Worm (Caenorhabditis elegans) whole organism, early embryonic: Measurements from ENCODE around the gene polg-1.
"Not testable (repeated sequence)": the region's sequence is repeated elsewhere in the genome, so short reads cannot be mapped to it uniquely, and the experiment has no call there.

Source experiments
- B0310.2 ChIP-seq: sonication (generic microtip); optimal IDR thresholded peaks from 2 replicates; lab custom pipeline; 2016; ENCODE audit warnings: mild to moderate bottlenecking, missing genetic modification characterization, missing compliant biosample characterization
- F13C5.2 ChIP-seq: sonication (generic microtip); optimal IDR thresholded peaks from 2 replicates; lab custom pipeline; 2017; ENCODE audit warnings: mild to moderate bottlenecking, missing genetic modification characterization, inconsistent platforms, missing compliant biosample characterization
- aly-1 ChIP-seq: sonication (generic microtip); optimal IDR thresholded peaks from 2 replicates; lab custom pipeline; 2016; ENCODE audit warnings: missing genetic modification characterization, missing compliant biosample characterization
- ama-1 ChIP-seq: fragments of 150-350 bp; optimal IDR thresholded peaks from 2 replicates; lab custom pipeline; 2014
- ceh-13 ChIP-seq: fragments of 200-800 bp; sonication (Bioruptor generic); optimal IDR thresholded peaks from 2 replicates; lab custom pipeline; 2018; ENCODE audit warnings: mild to moderate bottlenecking, missing genetic modification characterization, missing compliant biosample characterization
- ceh-36 ChIP-seq: sonication (generic microtip); optimal IDR thresholded peaks from 2 replicates; lab custom pipeline; 2016; ENCODE audit warnings: missing genetic modification characterization, inconsistent platforms, missing compliant biosample characterization
- ets-7 ChIP-seq: sonication (generic microtip); optimal IDR thresholded peaks from 2 replicates; lab custom pipeline; 2016; ENCODE audit warnings: missing genotype, missing genetic modification characterization, missing compliant biosample characterization
- flt-1 ChIP-seq: fragments of 200-800 bp; sonication (Bioruptor generic); IDR thresholded peaks from 2 replicates; pipeline ENCODE4 v1.3.6; 2022; ENCODE audit warnings: missing genetic modification characterization, missing compliant biosample characterization
- hmbx-1 ChIP-seq: sonication (generic microtip); optimal IDR thresholded peaks from 2 replicates; lab custom pipeline; 2016; ENCODE audit warnings: mild to moderate bottlenecking, missing genetic modification characterization, missing compliant biosample characterization
- hmg-4 ChIP-seq: fragments of 200-800 bp; sonication (Bioruptor generic); optimal IDR thresholded peaks from 2 replicates; lab custom pipeline; 2018; ENCODE audit warnings: mild to moderate bottlenecking, missing genetic modification characterization, missing compliant biosample characterization
- hnd-1 ChIP-seq: sonication (generic microtip); optimal IDR thresholded peaks from 2 replicates; lab custom pipeline; 2016; ENCODE audit warnings: missing genetic modification characterization, missing compliant biosample characterization
- pes-1 ChIP-seq: fragments of 200-800 bp; sonication (Bioruptor generic); IDR thresholded peaks from 2 replicates; pipeline ENCODE4 v1.3.6; 2022; ENCODE audit warnings: missing genetic modification reagents, missing genetic modification characterization, missing compliant biosample characterization
- scrt-1 ChIP-seq: fragments of 200-800 bp; sonication (Bioruptor generic); IDR thresholded peaks from 2 replicates; pipeline ENCODE4 v1.3.6; 2022; ENCODE audit warnings: missing genetic modification characterization, missing compliant biosample characterization
- sea-1 ChIP-seq: fragments of 200-800 bp; sonication (Bioruptor generic); conservative IDR thresholded peaks from 2 replicates; pipeline ENCODE4 v1.3.6; 2022; ENCODE audit warnings: missing genetic modification characterization, missing compliant biosample characterization
- tbx-11 ChIP-seq: fragments of 200-800 bp; sonication (Bioruptor generic); IDR thresholded peaks from 2 replicates; pipeline ENCODE4 v1.3.6; 2022; ENCODE audit warnings: missing genetic modification characterization, missing compliant biosample characterization
- tbx-37 ChIP-seq: fragments of 200-800 bp; sonication (Bioruptor generic); conservative IDR thresholded peaks from 2 replicates; pipeline ENCODE4 v1.3.6; 2022; ENCODE audit warnings: missing genetic modification reagents, missing genetic modification characterization, missing compliant biosample characterization
- tra-4 ChIP-seq: sonication (generic microtip); optimal IDR thresholded peaks from 2 replicates; lab custom pipeline; 2017; ENCODE audit warnings: missing genetic modification characterization, missing compliant biosample characterization

Gene polg-1

DNA sequence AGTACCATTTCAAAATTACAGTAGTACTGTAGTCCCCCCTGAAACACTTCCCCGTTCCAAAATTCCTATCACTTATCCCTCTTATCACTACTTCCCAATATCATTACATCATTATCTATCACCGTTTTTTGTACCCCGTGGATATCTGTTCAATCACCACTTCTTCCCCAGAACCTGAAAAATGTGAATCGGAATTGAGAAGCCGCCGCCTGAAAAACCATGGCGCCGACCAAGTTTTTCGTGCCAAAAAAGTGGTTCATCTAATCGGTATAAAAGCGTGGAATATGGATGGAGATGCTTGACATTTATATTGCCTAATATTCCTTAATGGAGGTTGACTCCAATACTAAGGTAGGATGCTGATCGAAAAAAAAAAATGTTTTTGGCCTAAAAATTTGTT, 27.5 kb downstream of the polg-1 start, which contains the start of gene rol-1:
Gene rol-1, plus strand, starts transcription at position 301 of the 400 bp plus-strand sequence.
- no peak for TF ChIP-seq scrt-1 (GFP tag; lab: Robert Waterston, UW)

DNA sequence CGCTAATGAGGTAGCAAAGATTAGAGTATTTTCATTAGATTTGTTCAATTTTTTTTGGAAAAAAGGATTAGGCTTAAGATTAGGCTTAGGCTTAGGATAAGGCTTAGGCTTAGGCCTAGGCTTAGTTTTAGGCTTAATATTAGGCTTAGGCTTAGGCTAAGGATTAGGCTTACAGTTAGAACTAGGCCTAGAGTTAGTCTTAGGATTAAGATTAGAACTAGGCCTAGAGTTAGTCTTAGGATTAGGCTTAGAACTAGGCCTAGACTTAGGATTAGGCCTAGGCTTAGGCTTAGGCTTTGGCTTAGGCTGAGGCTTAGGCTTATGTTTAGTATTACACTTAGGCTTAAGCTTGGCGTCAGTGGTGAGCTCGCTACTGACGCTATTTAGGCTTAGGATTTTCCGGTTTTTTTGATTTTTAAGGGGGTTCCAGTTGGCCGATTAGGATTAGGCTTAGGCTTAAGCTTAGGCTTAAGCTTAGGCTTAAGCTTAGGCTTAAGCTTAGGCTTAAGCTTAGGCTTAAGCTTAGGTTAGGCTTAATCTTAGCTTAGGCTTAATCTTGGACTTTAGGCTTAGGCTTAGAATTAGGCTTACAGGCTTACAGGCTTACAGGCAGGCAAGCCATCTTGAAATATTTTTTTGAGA, 30.2 kb downstream of the polg-1 start:
- TF ChIP-seq scrt-1 (GFP tag; lab: Robert Waterston, UW) (no peak), F13C5.2 (tag; lab: Kevin White, UChicago) (no peak), flt-1 (GFP tag; lab: Robert Waterston, UW) (no peak), ceh-36 (peak; percentile 92), tra-4 (no peak), ceh-13 (GFP tag; lab: Kevin White, UChicago) (no peak)

DNA sequence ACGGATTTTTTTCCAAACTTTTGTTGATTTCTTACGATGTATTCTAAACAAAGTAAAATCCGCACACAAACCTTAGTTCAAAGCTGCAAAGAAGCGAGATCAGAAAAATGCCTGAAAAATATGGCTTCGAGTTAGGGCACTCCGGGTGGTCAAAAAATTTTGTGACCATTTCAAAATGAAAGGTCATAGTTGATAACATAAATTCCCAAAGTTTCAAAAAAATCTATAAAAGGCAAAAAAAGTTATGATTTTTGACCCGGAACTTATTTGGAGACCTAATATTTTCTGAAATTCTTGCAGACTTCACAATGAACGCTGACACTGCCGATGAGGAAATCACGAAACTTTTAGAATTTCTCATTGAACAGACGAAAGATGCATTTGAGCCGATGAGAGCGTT, 35.2 kb downstream of the polg-1 start, which contains the start of gene Y57A10A.8:
Gene Y57A10A.8, plus strand, starts transcription at position 301 of the 400 bp plus-strand sequence.
- TF ChIP-seq ceh-13 (GFP tag; lab: Kevin White, UChicago); F13C5.2 (tag; lab: Kevin White, UChicago); hmbx-1: not testable (repeated sequence)

DNA sequence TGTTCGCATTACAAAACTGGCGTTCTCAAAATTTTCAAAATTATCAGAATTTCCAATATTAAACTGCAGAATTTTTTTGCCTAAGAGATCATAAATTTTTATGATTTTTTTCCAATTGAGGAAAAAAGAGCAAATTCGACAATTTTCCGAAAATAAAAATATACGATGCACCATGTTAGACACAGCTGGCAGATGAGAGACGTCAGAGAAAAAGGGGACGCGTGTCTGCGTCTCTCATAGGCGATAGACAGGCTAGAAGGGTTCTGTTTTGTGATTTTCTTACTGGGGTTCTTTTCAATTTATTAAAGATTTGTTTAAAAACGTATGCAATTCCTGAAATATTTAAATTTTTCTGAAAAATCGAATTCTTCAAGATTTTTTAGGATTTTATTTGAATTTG, 36.8 kb downstream of the polg-1 start:
- TF ChIP-seq tra-4, result no peak
- no peak for TF ChIP-seq ceh-36
- no peak for TF ChIP-seq tbx-11
- no peak for TF ChIP-seq hmbx-1
- TF ChIP-seq hnd-1, result no peak
- no peak for TF ChIP-seq F13C5.2 (tag; lab: Kevin White, UChicago)
- TF ChIP-seq ceh-13 (GFP tag; lab: Kevin White, UChicago), result no peak

DNA sequence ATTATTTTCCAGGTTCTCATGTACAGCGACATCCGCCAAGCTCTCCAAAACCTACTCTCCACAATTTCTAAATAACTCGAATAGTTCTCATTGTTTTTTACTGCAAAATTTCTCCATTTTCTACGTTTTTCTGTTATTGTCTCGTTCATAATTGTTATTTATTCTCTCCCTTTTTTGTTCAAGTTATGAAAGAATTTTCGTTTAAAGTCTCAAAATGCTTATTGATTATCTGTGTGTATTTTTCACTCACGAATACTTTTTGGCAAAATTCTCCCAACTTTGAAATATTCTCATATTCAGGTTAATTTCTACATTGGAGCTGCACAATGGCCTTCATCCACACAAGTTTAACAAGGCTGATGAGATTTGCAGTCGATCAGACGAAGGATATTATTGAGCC, 45.6 kb downstream of the polg-1 start, which contains the start of gene Y57A10A.5:
Gene Y57A10A.5, plus strand, starts transcription at position 301 of the 400 bp plus-strand sequence.
- TF ChIP-seq hmg-4 (GFP tag; lab: Kevin White, UChicago); hnd-1; pes-1 (GFP tag; lab: Robert Waterston, UW): not testable (repeated sequence)

DNA sequence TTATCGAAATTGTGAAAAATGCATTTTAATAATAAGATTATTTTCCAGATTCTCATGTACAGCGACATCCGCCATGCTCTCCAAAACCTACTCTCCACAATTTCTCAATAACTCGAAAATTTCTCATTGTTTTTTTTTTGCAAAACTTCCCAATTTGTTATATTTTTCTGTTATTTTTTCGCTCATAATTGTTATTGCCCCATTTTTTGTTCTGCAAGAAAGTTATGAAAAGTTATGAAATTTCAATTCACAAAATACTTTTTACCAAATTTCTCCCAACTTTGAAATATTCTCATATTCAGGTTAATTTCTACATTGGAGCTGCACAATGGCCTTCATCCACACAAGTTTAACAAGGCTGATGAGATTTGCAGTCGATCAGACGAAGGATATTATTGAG, 48.1 kb downstream of the polg-1 start, which contains the start of gene Y57A10A.4:
Gene Y57A10A.4, plus strand, starts transcription at position 301 of the 400 bp plus-strand sequence.
- TF ChIP-seq scrt-1 (GFP tag; lab: Robert Waterston, UW); flt-1 (GFP tag; lab: Robert Waterston, UW); aly-1 (tag; lab: Kevin White, UChicago): not testable (repeated sequence)

DNA sequence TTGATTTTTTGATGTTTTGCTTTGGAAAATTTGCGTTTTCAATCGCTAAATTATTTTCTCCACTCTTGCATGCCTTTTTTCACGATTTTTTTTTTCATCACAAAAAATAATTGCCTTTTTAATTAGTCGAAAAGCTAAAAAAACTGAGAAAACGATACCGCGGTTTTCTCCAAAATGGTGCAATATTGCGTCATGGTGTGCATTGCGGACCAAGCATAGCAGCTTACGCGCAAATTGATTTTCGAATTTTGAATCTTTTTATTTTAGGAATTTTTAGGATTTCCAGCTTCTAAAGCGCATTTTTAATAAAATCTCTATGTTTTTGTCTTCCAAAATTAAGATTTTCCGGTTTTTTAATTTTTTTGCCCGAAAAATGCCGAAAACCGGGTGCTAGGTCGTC, 49.5 kb downstream of the polg-1 start:
- TF ChIP-seq tbx-11, result no peak

DNA sequence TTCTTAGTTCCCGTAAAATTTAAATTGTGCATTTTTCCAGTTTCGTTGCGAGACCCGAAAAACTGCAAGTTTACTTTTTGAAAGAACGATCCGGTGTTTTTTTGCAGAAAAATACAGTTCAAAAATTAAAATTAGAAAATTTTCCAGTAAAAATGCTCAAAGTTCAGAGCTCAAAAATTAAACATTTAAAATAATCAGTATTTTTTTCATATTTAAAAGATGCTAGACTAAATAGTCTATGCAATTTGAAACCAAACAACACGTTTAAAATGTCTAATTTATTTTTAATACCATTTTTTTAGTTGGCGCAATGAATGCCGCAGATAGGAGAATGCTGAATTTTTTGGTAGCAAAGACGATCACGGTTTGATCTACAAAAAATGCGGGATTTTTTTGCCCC, 52.4 kb downstream of the polg-1 start, which contains the start of gene Y57A10A.2:
Gene Y57A10A.2, plus strand, starts transcription at position 301 of the 400 bp plus-strand sequence.
- TF ChIP-seq ceh-36 (no peak), ama-1 (lab: Kevin White, UChicago) (no peak), scrt-1 (GFP tag; lab: Robert Waterston, UW) (no peak), pes-1 (GFP tag; lab: Robert Waterston, UW) (no peak), hmg-4 (GFP tag; lab: Kevin White, UChicago) (no peak), sea-1 (GFP tag; lab: Robert Waterston, UW) (no peak), ets-7 (tag; lab: Kevin White, UChicago) (no peak), hmbx-1 (no peak), tbx-37 (GFP tag; lab: Robert Waterston, UW) (no peak), B0310.2 (tag; lab: Kevin White, UChicago) (no peak), tra-4 (no peak)

DNA sequence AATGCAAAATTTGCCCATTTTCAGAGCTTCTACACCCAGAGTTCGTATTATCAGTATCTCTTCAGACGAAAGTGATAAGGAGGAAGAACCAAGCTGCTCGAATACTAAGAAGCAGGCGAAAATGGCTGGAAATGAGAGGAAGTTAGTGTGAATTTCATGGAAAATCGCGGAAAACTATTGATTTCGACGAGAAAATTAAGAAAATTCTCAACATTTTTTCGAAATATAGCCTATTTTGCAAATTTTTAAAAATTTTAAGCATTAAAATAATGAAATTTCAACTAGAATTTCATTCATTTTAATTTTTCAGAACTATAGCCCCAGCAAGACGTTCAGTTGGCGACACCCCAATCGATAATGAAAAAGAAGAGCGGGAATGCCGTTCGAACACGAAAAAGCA, 56.2 kb downstream of the polg-1 start:
- TF ChIP-seq hmbx-1, result no peak
- no peak for TF ChIP-seq sea-1 (GFP tag; lab: Robert Waterston, UW)
- no peak for TF ChIP-seq flt-1 (GFP tag; lab: Robert Waterston, UW)
- no peak for TF ChIP-seq aly-1 (tag; lab: Kevin White, UChicago)
